Worm (Caenorhabditis elegans) whole organism, young adult: ENCODE data around the gene H20J04.9.

Source experiments
- F57C9.4 ChIP-seq: sonication (generic microtip); optimal IDR thresholded peaks from 2 replicates; lab custom pipeline; 2017; ENCODE audit warnings: mild to moderate bottlenecking, missing genetic modification characterization, missing compliant biosample characterization
- ama-1 ChIP-seq, 3 experiments: fragments of 150-350 bp in 1 of 3; sonication (generic microtip) in 2 of 3; optimal IDR thresholded peaks; 2 replicates each; lab custom pipeline; 2014 to 2018; ENCODE audit warnings: missing biosample characterization in 2 of 3, missing genetic modification characterization in 2 of 3, missing genetic modification reagents in 2 of 3
- ekl-4 ChIP-seq: fragments of 200-800 bp; sonication (Bioruptor generic); IDR thresholded peaks from 2 replicates; pipeline ENCODE4 v1.3.6; 2022; ENCODE audit warnings: missing genetic modification reagents, missing genetic modification characterization, missing compliant biosample characterization
- madf-8 ChIP-seq: fragments of 200-800 bp; sonication (Bioruptor generic); conservative IDR thresholded peaks from 2 replicates; pipeline ENCODE4 v1.3.6; 2022; ENCODE audit warnings: missing genetic modification reagents, missing genetic modification characterization, missing compliant biosample characterization
- nhr-90 ChIP-seq: sonication (generic microtip); optimal IDR thresholded peaks from 2 replicates; lab custom pipeline; 2016; ENCODE audit warnings: missing genotype, mild to moderate bottlenecking, missing genetic modification characterization, missing compliant biosample characterization
- rcor-1 ChIP-seq: fragments of 200-800 bp; sonication (Bioruptor generic); IDR thresholded peaks from 2 replicates; pipeline ENCODE4 v1.3.6; 2022; ENCODE audit warnings: missing genetic modification reagents, missing genetic modification characterization, missing compliant biosample characterization
- snpc-1.3 ChIP-seq: sonication (generic microtip); optimal IDR thresholded peaks from 2 replicates; lab custom pipeline; 2017; ENCODE audit warnings: missing genetic modification characterization, mild to moderate bottlenecking, missing compliant biosample characterization, antibody characterized with exemption, moderate library complexity, missing genotype, missing genetic modification reagents; ENCODE audit not compliant: insufficient read depth
- unc-62 ChIP-seq: fragments of 150-350 bp; optimal IDR thresholded peaks from 2 replicates; lab custom pipeline; 2014; ENCODE audit warnings: missing biosample characterization, missing genetic modification reagents, missing genetic modification characterization
- xnd-1 ChIP-seq: sonication (generic microtip); optimal IDR thresholded peaks from 2 replicates; lab custom pipeline; 2016; ENCODE audit warnings: missing genotype, missing genetic modification reagents, missing genetic modification characterization, missing compliant biosample characterization
- ztf-28 ChIP-seq: fragments of 200-800 bp; sonication (Bioruptor generic); IDR thresholded peaks from 2 replicates; pipeline ENCODE4 v1.3.6; 2022; ENCODE audit warnings: missing genetic modification reagents, missing genetic modification characterization, missing compliant biosample characterization

DNA sequence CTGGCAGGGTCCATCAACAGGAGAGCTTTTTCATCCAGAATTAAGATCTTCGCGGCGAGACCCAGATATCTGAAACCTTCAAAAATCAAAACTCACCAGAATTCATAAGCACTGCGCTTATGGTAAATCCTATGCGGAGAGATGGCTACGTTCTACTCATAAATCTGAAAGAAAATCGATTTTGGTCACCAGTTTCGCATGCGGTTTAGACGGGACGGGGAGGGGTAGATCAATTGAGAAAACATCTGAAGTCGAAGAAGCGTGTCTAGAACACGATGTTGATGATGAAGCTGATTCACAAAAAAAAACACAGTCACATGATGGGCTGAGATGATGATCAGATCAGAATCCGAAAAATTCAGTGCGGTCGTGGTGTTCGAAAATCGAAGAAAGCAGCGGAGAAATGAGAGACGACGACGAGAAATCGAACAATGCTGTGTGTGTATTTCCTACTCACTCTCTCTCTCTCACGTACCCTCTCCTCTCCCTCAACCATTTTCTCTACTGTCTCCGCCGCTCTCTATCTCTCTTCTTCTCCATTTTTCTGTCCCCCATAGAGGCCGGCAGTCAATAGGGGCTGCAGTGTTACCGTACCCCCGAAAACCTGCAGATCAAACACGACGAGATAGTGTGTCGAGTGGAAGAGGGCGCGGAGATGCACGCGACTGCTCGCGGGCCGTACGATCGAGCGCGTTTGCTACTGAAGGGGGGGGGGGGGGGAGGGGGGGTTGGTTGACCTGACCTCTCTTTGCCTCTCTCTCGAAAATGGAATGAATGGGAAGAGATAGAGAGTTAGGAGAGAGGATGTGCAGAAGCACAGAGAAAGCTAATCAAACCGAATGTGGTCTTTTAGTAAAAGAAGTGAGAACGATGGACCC is 25.5 kb downstream of the H20J04.9 start, which contains the start of gene ntl-2:
- no peak for TF ChIP-seq ztf-28 (GFP tag; lab: Robert Waterston, UW)
- TF ChIP-seq unc-62 (GFP tag; lab: Kevin White, UChicago) = peak; percentile 12
- TF ChIP-seq F57C9.4 = peak; percentile 56
- peak; percentile 94 for TF ChIP-seq ekl-4 (GFP tag; lab: Robert Waterston, UW)
- no peak for TF ChIP-seq ama-1 (optimal IDR thresholded peaks at IDR 0.05; lab: Kevin White, UChicago)
- no peak for TF ChIP-seq ama-1 (GFP tag; optimal IDR thresholded peaks at IDR 0.05; lab: Kevin White, UChicago)
- TF ChIP-seq nhr-90 (tag; lab: Kevin White, UChicago) = no peak
- TF ChIP-seq xnd-1 (tag; lab: Kevin White, UChicago) = no peak
- peak; percentile 23; the same call in 1 of the 2 replicates for TF ChIP-seq madf-8 (GFP tag; lab: Robert Waterston, UW)
- no peak for TF ChIP-seq snpc-1.3
- TF ChIP-seq rcor-1 = peak; percentile 88
